Worm (Caenorhabditis elegans): ENCODE results near the gene ZC132.11.
A peak's percentile ranks its signal among the peaks of the same experiment; 100 is the strongest.

The ZC132.11 gene

ce11 chrV:4346799-4347198 is 48.3 kb upstream of the ZC132.11 start, which contains the start of gene mcm-7 (continued):
- TF ChIP-seq mxl-3 (GFP tag; optimal IDR thresholded peaks at IDR 0.05) = no peak
- no peak for TF ChIP-seq nhr-237 (tag; optimal IDR thresholded peaks at IDR 0.05)
- peak in 1 of 2 experiments; percentile 30 for TF ChIP-seq hif-1 (tag; optimal IDR thresholded peaks at IDR 0.05)
- peak; percentile 25 for TF ChIP-seq dmd-6 (GFP tag; IDR thresholded peaks at IDR 0.05)
- TF ChIP-seq madf-9 (GFP tag; conservative IDR thresholded peaks at IDR 0.05) = no peak
- no peak for TF ChIP-seq gei-8 (GFP tag; optimal IDR thresholded peaks at IDR 0.05)
- TF ChIP-seq skn-1 (tag; optimal IDR thresholded peaks at IDR 0.05) = no peak
- no peak for TF ChIP-seq nhr-102 (tag; optimal IDR thresholded peaks at IDR 0.05)
- TF ChIP-seq lin-15B (tag; optimal IDR thresholded peaks at IDR 0.05) = no peak
- TF ChIP-seq ceh-62 (tag; optimal IDR thresholded peaks at IDR 0.05) = no peak
- TF ChIP-seq aly-2 (tag; optimal IDR thresholded peaks at IDR 0.05) = no peak
- TF ChIP-seq mdt-29 (GFP tag; IDR thresholded peaks at IDR 0.05) = no peak
- no peak for TF ChIP-seq ZK546.5 (tag; optimal IDR thresholded peaks at IDR 0.05)
- TF ChIP-seq ama-1 (optimal IDR thresholded peaks at IDR 0.05) = peak; percentile 31
- no peak for TF ChIP-seq F37D6.2 (tag; optimal IDR thresholded peaks at IDR 0.05)
- no peak for TF ChIP-seq ceh-82 (tag; optimal IDR thresholded peaks at IDR 0.05)
- no peak for TF ChIP-seq fkh-10 (GFP tag; optimal IDR thresholded peaks at IDR 0.05)
- TF ChIP-seq nhr-111 (GFP tag; optimal IDR thresholded peaks at IDR 0.05) = no peak
- TF ChIP-seq ceh-32 (tag; optimal IDR thresholded peaks at IDR 0.05; ENCODE audit: poor library complexity) = no peak
- no peak for TF ChIP-seq lim-7 (GFP tag; IDR thresholded peaks at IDR 0.05)
- no peak for TF ChIP-seq nhr-10 (tag; optimal IDR thresholded peaks at IDR 0.05)
- TF ChIP-seq D1046.2 (GFP tag; IDR thresholded peaks at IDR 0.05) = no peak
- TF ChIP-seq pqm-1 (tag; optimal IDR thresholded peaks at IDR 0.05) = no peak
- TF ChIP-seq php-3 (GFP tag; IDR thresholded peaks at IDR 0.05) = no peak
- peak; percentile 23 for TF ChIP-seq nhr-28 (tag; optimal IDR thresholded peaks at IDR 0.05)
- no peak for TF ChIP-seq nhr-76 (tag; optimal IDR thresholded peaks at IDR 0.05)
- TF ChIP-seq nhr-11 (tag; optimal IDR thresholded peaks at IDR 0.05) = peak; percentile 14
- no peak for TF ChIP-seq F49E8.2 (tag; optimal IDR thresholded peaks at IDR 0.05; ENCODE audit: borderline replicate concordance)
- TF ChIP-seq duxl-1 (tag; optimal IDR thresholded peaks at IDR 0.05; ENCODE audit: poor library complexity) = no peak
- TF ChIP-seq nhr-48 (tag; optimal IDR thresholded peaks at IDR 0.05) = no peak
- TF ChIP-seq F26F4.8 (GFP tag; conservative IDR thresholded peaks at IDR 0.05) = no peak
- no peak for TF ChIP-seq ctbp-1 (GFP tag; IDR thresholded peaks at IDR 0.05)
- no peak for TF ChIP-seq nhr-41 (GFP tag; IDR thresholded peaks at IDR 0.05)
- TF ChIP-seq tra-1 (GFP tag; IDR thresholded peaks at IDR 0.05) = no peak
- peak; percentile 79 for TF ChIP-seq mes-2 (tag; optimal IDR thresholded peaks at IDR 0.05; ENCODE audit: poor library complexity, severe bottlenecking)
- no peak for TF ChIP-seq ztf-11 (tag; optimal IDR thresholded peaks at IDR 0.05)
- TF ChIP-seq madf-5 (GFP tag; IDR thresholded peaks at IDR 0.05) = no peak
- TF ChIP-seq attf-4 (tag; optimal IDR thresholded peaks at IDR 0.05) = no peak
- no peak for TF ChIP-seq Y48G9A.11 (GFP tag; IDR thresholded peaks at IDR 0.05)
- no peak for TF ChIP-seq nhr-42 (GFP tag; IDR thresholded peaks at IDR 0.05)
- no peak for TF ChIP-seq egl-27 (tag; optimal IDR thresholded peaks at IDR 0.05)
- TF ChIP-seq sdz-12 (GFP tag; optimal IDR thresholded peaks at IDR 0.05) = no peak
- TF ChIP-seq dpl-1 (GFP tag; optimal IDR thresholded peaks at IDR 0.05) = peak; percentile 93
- no peak for TF ChIP-seq dmd-9 (GFP tag; IDR thresholded peaks at IDR 0.05)
- TF ChIP-seq lin-39 (tag; optimal IDR thresholded peaks at IDR 0.05) = no peak
- no peak for TF ChIP-seq R02D3.7 (tag; optimal IDR thresholded peaks at IDR 0.05)
- no peak for TF ChIP-seq lir-3 (tag; optimal IDR thresholded peaks at IDR 0.05)
- no peak for TF ChIP-seq nhr-25 (tag; optimal IDR thresholded peaks at IDR 0.05; ENCODE audit: borderline replicate concordance, insufficient read depth)
- peak; percentile 22 for TF ChIP-seq unc-130 (GFP tag; optimal IDR thresholded peaks at IDR 0.05)
- TF ChIP-seq zfp-2 (tag; optimal IDR thresholded peaks at IDR 0.05) = no peak
- no peak for TF ChIP-seq zag-1 (tag; optimal IDR thresholded peaks at IDR 0.05)
- no peak for TF ChIP-seq T20F7.1 (GFP tag; optimal IDR thresholded peaks at IDR 0.05)
- TF ChIP-seq spr-3 (GFP tag; optimal IDR thresholded peaks at IDR 0.05) = no peak
